Worm (Caenorhabditis elegans) whole organism, late embryonic: Measurements from ENCODE around the gene nhr-212.

Source experiments
- C08G9.2 ChIP-seq: sonication (generic microtip); optimal IDR thresholded peaks from 2 replicates; lab custom pipeline; 2016; ENCODE audit warnings: mild to moderate bottlenecking, missing genetic modification characterization, moderate library complexity, missing compliant biosample characterization
- K09A11.1 ChIP-seq: sonication (generic microtip); optimal IDR thresholded peaks from 2 replicates; lab custom pipeline; 2017; ENCODE audit warnings: antibody characterized with exemption, mild to moderate bottlenecking, missing genetic modification characterization, missing compliant biosample characterization; ENCODE audit not compliant: insufficient read depth
- Y22D7AL.16 ChIP-seq: sonication (generic microtip); optimal IDR thresholded peaks from 2 replicates; lab custom pipeline; 2016; ENCODE audit warnings: missing genetic modification characterization, missing compliant biosample characterization
- ceh-14 ChIP-seq: sonication (generic microtip); optimal IDR thresholded peaks from 2 replicates; lab custom pipeline; 2016; ENCODE audit warnings: missing genotype, missing genetic modification characterization, missing compliant biosample characterization
- ceh-18 ChIP-seq: sonication (generic microtip); optimal IDR thresholded peaks from 2 replicates; lab custom pipeline; 2016; ENCODE audit warnings: missing genetic modification characterization, missing compliant biosample characterization
- ceh-22 ChIP-seq: sonication (generic microtip); optimal IDR thresholded peaks from 2 replicates; lab custom pipeline; 2017; ENCODE audit warnings: missing biosample characterization, missing genetic modification characterization
- ceh-30 ChIP-seq: fragments of 150-350 bp; optimal IDR thresholded peaks from 2 replicates; lab custom pipeline; 2014; ENCODE audit warnings: missing biosample characterization, missing genetic modification characterization
- ceh-31 ChIP-seq: sonication (generic microtip); optimal IDR thresholded peaks from 2 replicates; lab custom pipeline; 2016; ENCODE audit warnings: missing genetic modification characterization, missing compliant biosample characterization
- ceh-34 ChIP-seq: sonication (generic microtip); optimal IDR thresholded peaks from 2 replicates; lab custom pipeline; 2016; ENCODE audit warnings: mild to moderate bottlenecking, missing genetic modification characterization, missing compliant biosample characterization
- ceh-45 ChIP-seq: fragments of 200-800 bp; sonication (Bioruptor generic); IDR thresholded peaks from 2 replicates; pipeline ENCODE4 v1.3.6; 2022; ENCODE audit warnings: missing genetic modification reagents, missing genetic modification characterization, missing compliant biosample characterization
- ceh-48 ChIP-seq: sonication (generic microtip); optimal IDR thresholded peaks from 2 replicates; lab custom pipeline; 2016; ENCODE audit warnings: missing genetic modification characterization, inconsistent platforms, missing compliant biosample characterization
- ceh-6 ChIP-seq: fragments of 200-800 bp; sonication (Bioruptor generic); optimal IDR thresholded peaks from 2 replicates; lab custom pipeline; 2018; ENCODE audit warnings: mild to moderate bottlenecking, missing genetic modification characterization, missing compliant biosample characterization
- ceh-9 ChIP-seq: sonication (generic microtip); optimal IDR thresholded peaks from 2 replicates; lab custom pipeline; 2016; ENCODE audit warnings: mild to moderate bottlenecking, missing genetic modification characterization, inconsistent platforms, missing compliant biosample characterization
- dmd-4 ChIP-seq: sonication (generic microtip); optimal IDR thresholded peaks from 2 replicates; lab custom pipeline; 2016; ENCODE audit warnings: borderline replicate concordance, missing genetic modification characterization, missing compliant biosample characterization
- elt-2 ChIP-seq: sonication (generic microtip); optimal IDR thresholded peaks from 2 replicates; lab custom pipeline; 2016; ENCODE audit warnings: missing genetic modification reagents, missing genetic modification characterization, missing compliant biosample characterization
- elt-4 ChIP-seq: sonication (generic microtip); optimal IDR thresholded peaks from 2 replicates; lab custom pipeline; 2016; ENCODE audit warnings: missing genetic modification characterization, missing compliant biosample characterization
- ets-4 ChIP-seq: sonication (generic microtip); optimal IDR thresholded peaks from 2 replicates; lab custom pipeline; 2016; ENCODE audit warnings: missing genetic modification characterization, missing compliant biosample characterization
- fkh-6 ChIP-seq: sonication (generic microtip); optimal IDR thresholded peaks from 2 replicates; lab custom pipeline; 2016; ENCODE audit warnings: missing genetic modification characterization, missing compliant biosample characterization
- gmeb-2 ChIP-seq: sonication (generic microtip); optimal IDR thresholded peaks from 2 replicates; lab custom pipeline; 2016; ENCODE audit warnings: missing genetic modification characterization, inconsistent platforms, missing compliant biosample characterization
- hlh-13 ChIP-seq: fragments of 200-800 bp; sonication (Bioruptor generic); optimal IDR thresholded peaks from 2 replicates; lab custom pipeline; 2018; ENCODE audit warnings: mild to moderate bottlenecking, missing genetic modification characterization, missing compliant biosample characterization
- hlh-15 ChIP-seq: sonication (generic microtip); optimal IDR thresholded peaks from 2 replicates; lab custom pipeline; 2016; ENCODE audit warnings: missing genetic modification characterization, missing compliant biosample characterization
- hlh-30 ChIP-seq: sonication (generic microtip); optimal IDR thresholded peaks from 2 replicates; lab custom pipeline; 2017; ENCODE audit warnings: antibody characterized with exemption, missing genetic modification characterization, missing compliant biosample characterization; ENCODE audit not compliant: insufficient read depth
- hlh-6 ChIP-seq: sonication (generic microtip); optimal IDR thresholded peaks from 2 replicates; lab custom pipeline; 2016; ENCODE audit warnings: missing genotype, missing genetic modification characterization, missing compliant biosample characterization
- lim-6 ChIP-seq: sonication (generic microtip); optimal IDR thresholded peaks from 2 replicates; lab custom pipeline; 2016; ENCODE audit warnings: missing genetic modification characterization, missing compliant biosample characterization
- lin-11 ChIP-seq: fragments of 200-800 bp; sonication (Bioruptor generic); optimal IDR thresholded peaks from 2 replicates; lab custom pipeline; 2018; ENCODE audit warnings: mild to moderate bottlenecking, missing genetic modification characterization, missing compliant biosample characterization
- madf-2 ChIP-seq: sonication (generic microtip); optimal IDR thresholded peaks from 2 replicates; lab custom pipeline; 2017; ENCODE audit warnings: missing genetic modification characterization, missing compliant biosample characterization
- nfya-1 ChIP-seq: sonication (generic microtip); optimal IDR thresholded peaks from 2 replicates; lab custom pipeline; 2017; ENCODE audit warnings: missing genetic modification characterization, mild to moderate bottlenecking, missing compliant biosample characterization, antibody characterized with exemption, moderate library complexity
- nhr-11 ChIP-seq: fragments of 150-350 bp; optimal IDR thresholded peaks from 2 replicates; lab custom pipeline; 2014; ENCODE audit warnings: missing biosample characterization, missing genetic modification characterization
- nhr-232 ChIP-seq: sonication (generic microtip); optimal IDR thresholded peaks from 2 replicates; lab custom pipeline; 2016; ENCODE audit warnings: missing genetic modification characterization, missing compliant biosample characterization
- npax-4 ChIP-seq: sonication (generic microtip); optimal IDR thresholded peaks from 2 replicates; lab custom pipeline; 2016; ENCODE audit warnings: missing genetic modification characterization, missing compliant biosample characterization
- pag-3 ChIP-seq: sonication (generic microtip); optimal IDR thresholded peaks from 2 replicates; lab custom pipeline; 2016; ENCODE audit warnings: missing compliant biosample characterization, missing genetic modification characterization, borderline replicate concordance
- pat-9 ChIP-seq: fragments of 200-800 bp; sonication (Bioruptor generic); optimal IDR thresholded peaks from 2 replicates; lab custom pipeline; 2018; ENCODE audit warnings: mild to moderate bottlenecking, missing genetic modification characterization, moderate library complexity, missing compliant biosample characterization
- pax-1 ChIP-seq: fragments of 150-350 bp; optimal IDR thresholded peaks from 2 replicates; lab custom pipeline; 2014; ENCODE audit warnings: missing biosample characterization, missing genetic modification characterization
- pqm-1 ChIP-seq: sonication (generic microtip); optimal IDR thresholded peaks from 2 replicates; lab custom pipeline; 2016; ENCODE audit warnings: missing genetic modification characterization, missing compliant biosample characterization
- ref-2 ChIP-seq: sonication (generic microtip); optimal IDR thresholded peaks from 2 replicates; lab custom pipeline; 2016; ENCODE audit warnings: missing genetic modification characterization, missing compliant biosample characterization
- rnt-1 ChIP-seq: sonication (generic microtip); optimal IDR thresholded peaks from 2 replicates; lab custom pipeline; 2016; ENCODE audit warnings: missing genetic modification characterization, missing compliant biosample characterization
- sox-2 ChIP-seq: fragments of 200-800 bp; sonication (Bioruptor generic); IDR thresholded peaks from 2 replicates; pipeline ENCODE4 v1.3.6; 2022; ENCODE audit warnings: missing genetic modification reagents, missing genetic modification characterization, missing compliant biosample characterization
- tbx-2 ChIP-seq: sonication (generic microtip); optimal IDR thresholded peaks from 2 replicates; lab custom pipeline; 2016; ENCODE audit warnings: missing genetic modification characterization, missing compliant biosample characterization
- tbx-7 ChIP-seq: sonication (generic microtip); optimal IDR thresholded peaks from 2 replicates; lab custom pipeline; 2016; ENCODE audit warnings: missing genotype, missing genetic modification characterization, missing compliant biosample characterization
- ttx-3 ChIP-seq: sonication (generic microtip); optimal IDR thresholded peaks from 2 replicates; lab custom pipeline; 2016; ENCODE audit warnings: missing genetic modification reagents, missing genetic modification characterization, missing compliant biosample characterization
- unc-3 ChIP-seq, 2 experiments: fragments of 200-800 bp in 1 of 2; sonication (Bioruptor generic) in 1 of 2; sonication (generic microtip) in 1 of 2; conservative IDR thresholded peaks in 1 of 2; optimal IDR thresholded peaks in 1 of 2; 2 replicates each; pipeline versions ENCODE4 v1.3.6 to Lab custom; 2016 to 2022; ENCODE audit warnings: missing compliant biosample characterization in 2 of 2, missing genetic modification characterization in 2 of 2, missing genetic modification reagents in 1 of 2
- unc-42 ChIP-seq: sonication (generic microtip); optimal IDR thresholded peaks from 2 replicates; lab custom pipeline; 2016; ENCODE audit warnings: missing genotype, missing genetic modification characterization, missing compliant biosample characterization
- zip-5 ChIP-seq: sonication (generic microtip); optimal IDR thresholded peaks from 2 replicates; lab custom pipeline; 2016; ENCODE audit warnings: missing genetic modification characterization, missing compliant biosample characterization
- ztf-16 ChIP-seq: sonication (generic microtip); optimal IDR thresholded peaks from 2 replicates; lab custom pipeline; 2017; ENCODE audit warnings: missing genetic modification characterization, missing compliant biosample characterization

Gene nhr-212

ce11 chrV:457839-458238 lies 26.8 kb upstream of the nhr-212 start:
- TF ChIP-seq lim-6 (no peak), gmeb-2 (tag; lab: Kevin White, UChicago) (no peak), sox-2 (no peak), K09A11.1 (tag; lab: Kevin White, UChicago) (no peak), hlh-15 (tag; lab: Kevin White, UChicago) (no peak), pax-1 (tag; lab: Kevin White, UChicago) (no peak), hlh-6 (no peak), pat-9 (tag; lab: Kevin White, UChicago) (no peak), pag-3 (tag; lab: Kevin White, UChicago) (no peak), nhr-232 (no peak), fkh-6 (tag; lab: Kevin White, UChicago) (no peak), pqm-1 (no peak), ceh-14 (no peak), ceh-18 (tag; lab: Kevin White, UChicago) (no peak), ceh-22 (tag; lab: Kevin White, UChicago) (no peak), ceh-31 (tag; lab: Kevin White, UChicago) (no peak), tbx-2 (tag; lab: Kevin White, UChicago) (no peak), hlh-13 (GFP tag; lab: Kevin White, UChicago) (no peak), ceh-6 (GFP tag; lab: Kevin White, UChicago) (no peak)

- TF ChIP-seq npax-4 (tag; lab: Kevin White, UChicago) (no peak), elt-2 (peak; percentile 26)
Observed at ce11 chrV:459464-459863, 25.2 kb upstream of the nhr-212 start, which contains the start of gene nhr-203. nhr-203 (plus strand) TSS chrV:459795.

DNA sequence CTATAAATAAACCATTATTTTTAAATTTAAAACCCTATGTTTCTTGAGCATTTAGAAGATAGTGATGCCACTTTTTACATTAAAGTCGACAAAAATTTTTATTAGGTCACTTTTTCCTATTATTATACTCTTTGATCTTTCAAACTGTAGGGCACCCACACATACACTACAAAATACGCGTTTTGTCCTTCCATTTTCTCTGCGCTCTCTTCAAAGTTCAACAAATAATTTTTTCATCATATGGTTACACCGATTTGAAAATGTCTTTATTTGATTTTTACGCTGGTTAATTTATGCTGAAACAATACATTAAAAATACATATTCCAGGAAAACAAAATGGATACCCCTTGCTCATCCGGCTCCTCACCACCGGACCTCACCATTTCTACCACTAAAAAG lies 22.4 kb upstream of the nhr-212 start, which contains the start of gene nhr-202:
Gene nhr-202 (plus strand): TSS at position 326 of the 400 bp plus-strand sequence.
- TF ChIP-seq ets-4 (no peak), fkh-6 (tag; lab: Kevin White, UChicago) (no peak), zip-5 (tag; lab: Kevin White, UChicago) (no peak), unc-42 (no peak), ceh-6 (GFP tag; lab: Kevin White, UChicago) (no peak), dmd-4 (tag; lab: Kevin White, UChicago) (no peak), elt-4 (tag; lab: Kevin White, UChicago) (no peak), ceh-9 (tag; lab: Kevin White, UChicago) (no peak), madf-2 (tag; lab: Kevin White, UChicago) (no peak)

DNA sequence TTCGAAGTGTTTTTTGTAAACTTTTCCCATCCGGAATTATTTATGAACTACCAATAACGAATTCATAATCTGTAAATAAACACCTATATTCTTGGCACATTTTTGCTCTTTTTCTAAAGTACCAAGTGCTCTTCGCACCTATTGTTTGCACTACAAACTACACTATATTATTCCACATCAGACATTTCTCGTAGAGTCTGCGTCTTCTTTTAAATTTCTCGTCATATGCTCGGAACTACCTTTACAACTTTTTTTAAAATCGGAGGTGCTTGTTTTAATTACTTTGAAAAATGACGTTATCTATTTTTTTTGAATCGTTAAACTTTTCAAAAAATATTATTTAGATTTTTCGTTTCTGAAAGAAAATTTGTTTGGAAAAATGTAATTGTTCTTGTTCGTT lies 19.9 kb upstream of the nhr-212 start, which contains the start of gene nhr-201:
Gene nhr-201 (plus strand): TSS at position 29 of the 400 bp plus-strand sequence.
- no peak for TF ChIP-seq ceh-30 (tag; lab: Kevin White, UChicago)
- no peak for TF ChIP-seq Y22D7AL.16
- TF ChIP-seq tbx-7, result no peak
- no peak for TF ChIP-seq ztf-16 (tag; lab: Kevin White, UChicago)
- no peak for TF ChIP-seq elt-2
- TF ChIP-seq nfya-1, result no peak
- TF ChIP-seq C08G9.2 (tag; lab: Kevin White, UChicago), result no peak
- TF ChIP-seq unc-3 (GFP tag; conservative IDR thresholded peaks at IDR 0.05; lab: Robert Waterston, UW), result no peak
- TF ChIP-seq unc-3 (tag; optimal IDR thresholded peaks at IDR 0.05; lab: Kevin White, UChicago), result no peak
- no peak for TF ChIP-seq ttx-3 (tag; lab: Kevin White, UChicago)
- TF ChIP-seq hlh-6, result no peak
- no peak for TF ChIP-seq ceh-48
- no peak for TF ChIP-seq rnt-1 (tag; lab: Kevin White, UChicago)
- TF ChIP-seq nhr-11, result no peak
- no peak for TF ChIP-seq tbx-2 (tag; lab: Kevin White, UChicago)
- TF ChIP-seq ceh-45, result no peak
- no peak for TF ChIP-seq ref-2 (tag; lab: Kevin White, UChicago)
- TF ChIP-seq ceh-34, result no peak
- TF ChIP-seq hlh-30 (tag; lab: Kevin White, UChicago), result no peak
- no peak for TF ChIP-seq hlh-15 (tag; lab: Kevin White, UChicago)
- no peak for TF ChIP-seq lin-11
